Worm (Caenorhabditis elegans): ENCODE data around the gene Y41G9A.5.

The Y41G9A.5 gene

ce11 chrX:2975421-2975820 is 29.0 kb downstream of the Y41G9A.5 start:
- no peak for TF ChIP-seq nhr-11 (tag; optimal IDR thresholded peaks at IDR 0.05)
- no peak for TF ChIP-seq zag-1 (tag; optimal IDR thresholded peaks at IDR 0.05)
- TF ChIP-seq nhr-237 (tag; optimal IDR thresholded peaks at IDR 0.05): no peak
- TF ChIP-seq unc-62 (GFP tag; optimal IDR thresholded peaks at IDR 0.05): no peak
- TF ChIP-seq elt-1 (tag; optimal IDR thresholded peaks at IDR 0.05): no peak
- TF ChIP-seq blmp-1 (tag; optimal IDR thresholded peaks at IDR 0.05; ENCODE audit: insufficient read depth): no peak
- TF ChIP-seq dmd-4 (tag; optimal IDR thresholded peaks at IDR 0.05): no peak
- TF ChIP-seq mab-5 (tag; optimal IDR thresholded peaks at IDR 0.05): peak; percentile 77
- TF ChIP-seq lin-13 (GFP tag; optimal IDR thresholded peaks at IDR 0.05): no peak
- TF ChIP-seq egl-27 (tag; optimal IDR thresholded peaks at IDR 0.05): no peak
- TF ChIP-seq ceh-82 (tag; optimal IDR thresholded peaks at IDR 0.05): no peak
- TF ChIP-seq sma-3 (GFP tag; optimal IDR thresholded peaks at IDR 0.05): no peak
- TF ChIP-seq unc-39 (tag; optimal IDR thresholded peaks at IDR 0.05): no peak
- TF ChIP-seq F13H6.1 (tag; optimal IDR thresholded peaks at IDR 0.05): no peak
- no peak for TF ChIP-seq snpc-4 (tag; optimal IDR thresholded peaks at IDR 0.05)
- TF ChIP-seq elt-3 (tag; optimal IDR thresholded peaks at IDR 0.05): no peak
- no peak for TF ChIP-seq lin-39 (tag; optimal IDR thresholded peaks at IDR 0.05)
- no peak for TF ChIP-seq mbf-1 (tag; optimal IDR thresholded peaks at IDR 0.05)
- no peak for TF ChIP-seq fos-1 (tag; optimal IDR thresholded peaks at IDR 0.05)
- no peak for TF ChIP-seq ztf-11 (tag; optimal IDR thresholded peaks at IDR 0.05)
- TF ChIP-seq ceh-16 (tag; optimal IDR thresholded peaks at IDR 0.05): no peak
- no peak for TF ChIP-seq nhr-21 (tag; optimal IDR thresholded peaks at IDR 0.05)
- TF ChIP-seq unc-55 (GFP tag; optimal IDR thresholded peaks at IDR 0.05): no peak
- no peak for TF ChIP-seq nhr-10 (tag; optimal IDR thresholded peaks at IDR 0.05)
- no peak for TF ChIP-seq ZK546.5 (tag; optimal IDR thresholded peaks at IDR 0.05)
- TF ChIP-seq C34F6.9 (tag; optimal IDR thresholded peaks at IDR 0.05): no peak
- no peak for TF ChIP-seq ztf-1 (GFP tag; conservative IDR thresholded peaks at IDR 0.05)
- TF ChIP-seq nhr-77 (tag; optimal IDR thresholded peaks at IDR 0.05): no peak
- no peak for TF ChIP-seq peb-1 (tag; optimal IDR thresholded peaks at IDR 0.05)
- TF ChIP-seq nhr-12 (tag; optimal IDR thresholded peaks at IDR 0.05): no peak
- TF ChIP-seq gmeb-1 (tag; optimal IDR thresholded peaks at IDR 0.05): no peak
- TF ChIP-seq nhr-129 (tag; optimal IDR thresholded peaks at IDR 0.05): peak; percentile 49
- peak; percentile 8 for TF ChIP-seq ztf-4 (tag; optimal IDR thresholded peaks at IDR 0.05)
- TF ChIP-seq R02D3.7 (tag; optimal IDR thresholded peaks at IDR 0.05): no peak
- no peak for TF ChIP-seq sem-4 (tag; optimal IDR thresholded peaks at IDR 0.05)
- TF ChIP-seq crh-2 (tag; optimal IDR thresholded peaks at IDR 0.05): no peak
- TF ChIP-seq lsy-2 (tag; optimal IDR thresholded peaks at IDR 0.05): peak in 1 of 2 experiments; percentile 12
- no peak for TF ChIP-seq alr-1 (tag; optimal IDR thresholded peaks at IDR 0.05)
- TF ChIP-seq sma-9 (GFP tag; optimal IDR thresholded peaks at IDR 0.05): peak; percentile 37
- no peak for TF ChIP-seq sma-9 (tag; optimal IDR thresholded peaks at IDR 0.05)
- no peak for TF ChIP-seq nhr-25 (tag; optimal IDR thresholded peaks at IDR 0.05)
- TF ChIP-seq ama-1 (optimal IDR thresholded peaks at IDR 0.05): no peak
- no peak for TF ChIP-seq lin-11 (tag; optimal IDR thresholded peaks at IDR 0.05)
- TF ChIP-seq nhr-6 (tag; optimal IDR thresholded peaks at IDR 0.05): no peak

DNA sequence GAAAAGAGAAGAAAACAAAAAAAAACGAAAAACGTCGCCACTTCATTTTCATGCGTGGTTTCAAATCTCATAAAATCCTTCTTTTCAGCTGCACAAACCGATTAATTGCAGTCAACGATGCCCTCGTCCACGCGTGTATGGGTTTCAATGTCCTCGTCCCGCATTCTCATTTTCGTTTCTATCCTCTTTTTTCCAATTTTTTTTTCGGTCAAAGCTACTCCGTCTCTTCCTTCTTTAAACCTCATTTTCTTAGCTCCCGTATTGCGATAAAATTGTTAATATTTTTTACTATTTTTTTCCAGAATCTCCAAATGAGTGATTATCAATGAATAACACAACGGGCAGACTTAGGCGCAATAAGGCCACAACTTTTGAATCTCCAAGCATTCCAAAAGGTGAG is 29.7 kb downstream of the Y41G9A.5 start, which contains the start of gene aakg-3:
Gene aakg-3 (plus strand): TSS at position 301 of the 400 bp plus-strand sequence.
- TF ChIP-seq unc-39 (tag; optimal IDR thresholded peaks at IDR 0.05) (no peak), elt-1 (tag; optimal IDR thresholded peaks at IDR 0.05) (no peak), egl-27 (tag; optimal IDR thresholded peaks at IDR 0.05) (no peak), nhr-11 (tag; optimal IDR thresholded peaks at IDR 0.05) (no peak), lin-11 (tag; optimal IDR thresholded peaks at IDR 0.05) (no peak), ceh-16 (tag; optimal IDR thresholded peaks at IDR 0.05) (no peak), peb-1 (tag; optimal IDR thresholded peaks at IDR 0.05) (no peak), nhr-10 (tag; optimal IDR thresholded peaks at IDR 0.05) (no peak), nhr-237 (tag; optimal IDR thresholded peaks at IDR 0.05) (no peak), aly-2 (tag; optimal IDR thresholded peaks at IDR 0.05) (no peak)

Data from whole organism, L2 larva.